Fruit fly (Drosophila melanogaster) ovary, adult (tissue): ENCODE measurements around the gene CG1529.

ENCODE experiments used
- CG17801 ChIP-seq: fragments of 200-800 bp; optimal IDR thresholded peaks from 2 replicates; lab custom pipeline; 2019; ENCODE audit warnings: missing biosample characterization, mild to moderate bottlenecking, missing genetic modification characterization, moderate library complexity; ENCODE audit not compliant: partially characterized antibody

The CG1529 gene

DNA sequence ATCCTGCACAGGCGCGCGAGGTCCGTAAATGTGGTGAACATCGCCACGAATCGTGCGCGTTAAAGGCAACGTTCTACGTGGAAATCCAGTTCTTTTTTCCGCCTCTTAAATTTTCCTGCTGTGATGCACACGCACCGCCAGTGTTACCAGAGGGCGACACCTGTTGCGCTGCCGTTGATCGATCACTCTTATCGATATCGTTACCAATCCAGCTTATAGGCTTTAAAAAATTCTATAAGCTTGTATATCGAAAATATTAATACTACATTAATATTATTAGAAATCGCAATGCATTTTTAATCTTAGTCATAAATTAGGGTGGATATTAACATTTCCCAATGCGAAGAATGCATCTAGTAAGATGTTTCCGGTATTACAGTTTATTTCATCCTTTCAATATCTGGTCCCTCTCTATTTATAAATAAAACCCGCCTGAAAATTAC is at the start of gene CG1529:
Gene CG1529 (minus strand): TSS at position 132 of the 443 bp plus-strand sequence.
- peak; percentile 39 for TF ChIP-seq CG17801 (GFP tag; lab: Kevin White, UChicago)

DNA sequence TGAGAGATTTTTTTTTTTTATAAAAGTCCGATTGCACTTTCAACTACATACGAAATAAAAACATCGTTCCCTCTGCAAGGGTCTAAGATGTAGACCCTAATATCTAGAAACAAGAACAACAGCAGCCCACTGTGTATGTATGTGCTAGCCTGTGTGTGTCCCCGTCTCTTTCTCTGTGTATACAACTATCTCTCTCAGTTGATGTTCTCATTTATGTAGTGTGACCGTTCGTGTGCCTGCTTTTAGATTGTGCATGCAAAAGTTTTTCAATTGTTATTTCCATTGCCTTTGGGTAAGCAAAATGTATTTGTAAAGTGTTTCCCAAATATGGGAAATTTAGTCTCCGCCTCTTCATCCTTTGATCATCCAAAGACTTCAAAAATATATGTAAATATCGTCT is 48.6 kb upstream of the CG1529 start:
- TF ChIP-seq CG17801 (GFP tag; lab: Kevin White, UChicago): no peak

DNA sequence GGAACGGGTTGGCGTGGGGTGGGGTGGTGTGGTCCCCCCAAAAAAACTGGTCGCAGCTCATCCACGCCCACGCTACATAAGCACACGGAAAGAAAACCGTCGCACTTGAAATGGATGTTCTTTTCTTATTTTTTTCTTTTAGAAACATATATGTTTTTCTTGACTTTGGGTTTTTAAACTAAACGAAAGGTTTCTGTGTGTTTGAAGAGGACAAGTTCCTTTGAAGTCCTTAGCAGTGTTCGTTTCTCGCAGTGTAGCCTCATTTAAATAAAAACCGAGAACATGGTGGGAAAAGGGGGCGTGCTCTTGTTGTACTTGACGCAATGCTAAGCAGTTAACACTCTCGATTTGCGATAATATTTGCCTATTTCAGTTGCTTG is 42.6 kb upstream of the CG1529 start:
- peak; percentile 67 for TF ChIP-seq CG17801 (GFP tag; lab: Kevin White, UChicago)

DNA sequence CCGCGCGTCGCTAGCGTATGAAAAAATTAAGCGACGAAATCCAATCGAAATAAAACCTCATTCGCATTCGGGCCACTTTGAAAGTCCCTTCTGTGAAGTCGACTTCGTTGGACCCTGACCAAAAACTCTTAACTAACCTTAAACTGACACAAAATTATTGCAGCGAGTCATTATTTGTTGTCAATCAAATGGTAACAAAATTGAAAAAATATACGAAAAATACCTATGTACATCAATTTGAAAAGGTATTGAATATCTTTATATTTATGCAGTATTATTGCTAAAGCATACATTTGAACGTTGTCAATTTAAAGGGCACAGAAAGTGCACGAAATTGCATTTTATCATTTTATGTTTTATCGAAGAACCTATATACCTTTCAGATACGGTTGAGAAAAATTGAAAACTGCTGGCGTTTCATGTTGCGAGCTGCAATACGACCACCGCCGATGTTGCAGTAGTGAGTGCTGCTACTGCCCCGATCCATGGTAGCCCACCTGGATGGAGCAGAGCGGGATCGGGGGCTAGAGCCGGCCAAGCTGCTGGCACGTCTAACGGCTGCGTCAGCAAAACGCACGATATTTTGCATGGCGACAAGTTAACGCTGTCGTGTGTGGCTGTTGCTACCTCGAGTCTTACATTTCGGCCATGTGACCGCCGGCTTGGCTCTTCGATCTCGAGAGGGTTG is 42.0 kb upstream of the CG1529 start:
- peak; percentile 18 for TF ChIP-seq CG17801 (GFP tag; lab: Kevin White, UChicago)

DNA sequence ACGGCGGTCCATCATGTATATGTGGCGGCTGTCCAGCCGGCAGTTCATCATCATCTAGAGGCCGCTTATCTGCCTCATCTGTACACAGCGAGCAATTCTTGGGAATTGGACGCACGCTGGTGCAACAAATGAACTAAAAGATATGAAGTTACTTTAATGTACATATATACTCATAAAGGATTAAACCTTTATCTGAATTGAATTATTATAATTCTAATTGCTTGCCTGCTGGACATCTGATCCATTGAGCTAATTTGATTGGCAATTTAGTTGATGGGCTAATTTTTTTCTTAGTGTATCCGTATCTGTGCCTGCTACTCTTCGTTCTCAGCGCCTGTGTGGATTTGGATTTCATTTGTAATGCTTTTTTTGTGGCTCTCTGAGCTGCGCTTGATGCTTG is 41.2 kb upstream of the CG1529 start:
- TF ChIP-seq CG17801 (GFP tag; lab: Kevin White, UChicago): no peak

DNA sequence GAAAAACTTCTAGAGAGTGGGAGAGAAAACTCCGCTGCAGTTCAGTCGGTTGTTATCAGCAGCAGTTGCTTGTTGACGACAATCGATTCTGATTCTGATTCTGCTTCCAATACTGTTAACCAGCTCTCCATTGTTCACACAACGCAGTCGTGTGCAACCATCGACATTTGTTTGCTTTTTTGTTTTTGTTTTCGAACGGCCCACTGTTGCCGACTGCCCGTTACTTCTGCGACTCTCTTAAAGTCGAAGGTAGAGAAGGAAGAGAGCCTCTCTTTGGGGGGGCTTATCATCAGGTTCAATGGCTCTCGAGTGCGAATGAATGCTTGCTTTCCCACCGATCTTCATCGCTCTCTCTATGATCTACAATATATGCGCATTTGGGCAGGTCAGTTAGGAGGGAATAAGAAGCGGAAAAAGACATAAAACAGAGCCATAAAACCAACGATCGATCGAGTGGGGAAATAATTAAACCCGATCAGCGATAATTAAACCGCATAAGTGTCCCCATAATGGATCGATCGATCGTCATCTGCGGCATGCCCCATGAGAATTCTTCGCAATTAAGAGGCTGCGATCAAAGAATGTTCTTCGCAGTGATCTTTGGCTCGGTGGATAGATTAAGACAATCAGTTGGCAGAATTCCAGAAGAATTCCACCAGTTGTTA is 40.1 kb upstream of the CG1529 start:
- TF ChIP-seq CG17801 (GFP tag; lab: Kevin White, UChicago): peak; percentile 78

DNA sequence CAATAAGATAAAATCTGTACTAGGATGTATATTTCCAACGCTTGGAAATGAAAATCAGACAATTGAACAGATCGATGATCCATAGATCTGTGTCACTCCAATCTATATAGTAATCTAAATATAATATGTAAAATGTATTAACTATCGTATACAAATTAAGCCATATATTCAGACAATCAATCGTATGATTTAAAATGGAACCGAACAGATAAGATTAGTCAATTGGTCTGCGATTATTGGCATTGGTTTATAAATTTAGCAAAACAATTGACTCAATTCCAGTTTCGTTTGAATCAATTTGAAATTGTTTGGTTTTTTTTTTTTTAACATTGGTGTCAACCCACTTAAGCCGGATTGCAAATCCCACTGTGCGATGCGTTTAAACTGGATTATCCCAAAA is 36.2 kb upstream of the CG1529 start:
- TF ChIP-seq CG17801 (GFP tag; lab: Kevin White, UChicago): no peak

DNA sequence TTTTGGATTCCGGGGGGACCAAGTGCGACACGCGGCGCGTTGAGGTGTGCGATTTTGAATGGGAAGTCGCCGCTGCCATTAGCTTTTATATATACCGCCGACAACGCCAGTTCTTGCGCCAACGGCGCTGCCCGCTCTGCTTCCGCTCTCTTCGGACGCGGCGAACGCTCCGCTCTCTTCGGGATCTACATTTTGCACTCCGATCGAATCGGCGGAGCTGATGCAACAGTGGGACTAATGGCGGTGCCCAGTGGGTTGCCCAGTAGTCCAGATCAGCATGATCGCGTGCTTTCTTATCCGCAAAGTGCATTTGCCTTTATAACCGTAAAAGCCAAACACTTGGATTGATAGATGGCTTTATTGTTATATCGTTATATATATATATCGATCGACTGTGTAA is 35.7 kb upstream of the CG1529 start, which contains the start of gene CG32512:
Gene CG32512 (minus strand): TSS at position 67 of the 400 bp plus-strand sequence.
- TF ChIP-seq CG17801 (GFP tag; lab: Kevin White, UChicago): no peak

DNA sequence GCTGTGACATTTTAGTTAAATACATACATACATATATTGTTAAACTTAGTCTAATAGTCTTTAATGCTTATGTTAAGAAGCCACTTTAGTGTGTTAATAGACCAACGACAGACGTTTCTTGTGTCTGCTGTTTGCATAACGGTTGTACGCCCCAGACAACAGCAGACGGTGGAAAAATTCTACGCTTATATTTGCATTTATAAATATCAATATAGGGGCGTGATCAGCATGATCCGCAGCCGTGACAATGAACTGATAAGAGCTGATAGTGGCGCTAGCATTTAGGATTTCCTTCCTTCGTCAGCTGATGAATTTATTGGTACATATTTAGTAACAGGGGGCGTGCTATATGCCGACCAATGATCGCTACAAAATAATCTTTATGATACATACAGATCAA is 34.0 kb upstream of the CG1529 start:
- no peak for TF ChIP-seq CG17801 (GFP tag; lab: Kevin White, UChicago)

DNA sequence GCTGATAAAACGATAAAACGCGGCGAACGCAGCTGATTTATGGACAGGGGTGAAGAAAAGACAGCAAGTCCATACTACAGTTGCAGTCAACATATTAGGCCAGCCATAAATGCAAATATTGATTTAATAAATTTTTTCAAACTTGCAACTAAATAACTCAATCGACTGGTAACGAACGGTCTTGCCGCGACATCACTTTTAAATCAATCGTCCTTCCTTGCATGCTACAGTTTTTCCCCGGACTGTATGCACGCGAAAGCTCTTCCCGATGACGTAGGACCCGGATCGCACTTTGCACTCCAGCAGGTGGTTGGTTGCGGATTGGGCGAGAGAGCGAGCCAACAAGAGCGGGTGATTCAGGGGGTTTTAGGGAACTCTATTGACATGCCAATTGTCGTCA is 33.2 kb upstream of the CG1529 start:
- peak; percentile 93 for TF ChIP-seq CG17801 (GFP tag; lab: Kevin White, UChicago)

DNA sequence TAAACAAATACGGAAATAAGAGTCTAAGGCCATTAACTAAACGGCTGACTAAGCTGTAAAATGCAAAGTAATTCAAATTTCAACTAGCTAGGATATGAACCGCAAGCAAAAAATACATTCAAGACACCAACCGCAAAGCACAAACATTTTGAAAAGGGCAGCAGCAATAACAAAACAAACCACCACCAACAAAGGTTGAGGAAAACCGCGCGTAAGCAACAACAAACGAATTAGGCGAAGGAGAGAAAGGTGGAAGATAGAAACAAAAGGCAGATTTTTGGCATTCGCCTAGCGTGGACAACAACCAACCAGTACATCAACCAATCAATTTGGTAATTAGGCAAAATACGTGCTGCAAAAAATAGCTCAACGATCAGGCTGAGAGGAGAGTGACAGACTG is 28.8 kb upstream of the CG1529 start:
- no peak for TF ChIP-seq CG17801 (GFP tag; lab: Kevin White, UChicago)

DNA sequence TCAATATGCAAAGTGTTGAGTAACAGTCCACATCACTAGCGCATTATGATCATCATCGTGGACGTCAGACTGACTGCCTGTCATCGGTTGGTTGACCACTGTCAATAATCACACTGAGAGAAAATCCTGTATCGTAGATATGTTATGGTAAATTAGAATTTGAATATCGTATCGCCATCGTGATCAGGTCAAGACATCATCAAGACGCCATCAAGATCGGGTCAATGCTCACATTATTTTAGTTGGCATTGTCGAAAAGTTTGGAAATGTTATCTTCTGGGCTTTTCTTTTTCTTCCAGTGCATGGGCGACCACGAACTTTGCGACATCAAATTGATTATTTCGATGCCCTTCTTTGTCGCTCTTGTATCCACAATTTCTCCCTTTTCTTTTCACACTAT is 27.2 kb upstream of the CG1529 start:
- no peak for TF ChIP-seq CG17801 (GFP tag; lab: Kevin White, UChicago)

DNA sequence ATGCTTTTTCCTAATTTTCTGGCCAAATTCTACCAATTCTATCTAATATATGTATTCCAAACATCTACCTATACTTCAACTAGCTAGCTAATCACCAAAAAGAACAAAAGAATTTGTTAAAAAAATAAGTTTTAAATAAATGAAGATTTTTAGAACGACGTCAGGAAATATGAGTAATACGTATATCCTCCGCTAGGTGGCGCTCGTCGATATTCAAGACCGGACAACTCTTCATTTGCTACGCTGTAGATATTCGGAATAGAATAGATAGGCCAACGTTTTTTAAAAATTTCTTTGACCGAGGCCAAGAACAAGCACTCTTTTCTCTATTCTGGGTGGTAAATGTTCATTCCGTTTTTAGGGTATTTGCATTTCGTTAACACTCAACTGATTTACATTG is 26.7 kb upstream of the CG1529 start:
- TF ChIP-seq CG17801 (GFP tag; lab: Kevin White, UChicago): no peak

DNA sequence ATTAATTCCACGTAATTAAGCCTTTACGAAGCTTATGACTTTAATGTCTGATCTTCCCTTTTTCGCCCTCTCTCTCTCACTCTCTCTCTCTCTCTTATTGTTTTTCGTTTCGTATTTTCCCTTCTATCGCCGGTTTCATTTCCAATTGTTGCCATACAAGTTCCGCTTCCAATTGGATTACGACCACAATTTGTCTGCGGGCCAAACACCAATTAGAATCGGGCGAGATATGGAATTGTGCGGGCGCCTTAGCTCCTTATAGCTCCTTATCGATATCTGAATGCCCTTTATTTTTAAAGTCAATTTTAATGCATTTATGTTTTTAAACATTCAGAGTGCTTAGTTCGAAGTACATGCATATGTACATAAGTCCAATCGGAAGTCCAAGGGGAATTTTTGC is 25.0 kb upstream of the CG1529 start:
- no peak for TF ChIP-seq CG17801 (GFP tag; lab: Kevin White, UChicago)

DNA sequence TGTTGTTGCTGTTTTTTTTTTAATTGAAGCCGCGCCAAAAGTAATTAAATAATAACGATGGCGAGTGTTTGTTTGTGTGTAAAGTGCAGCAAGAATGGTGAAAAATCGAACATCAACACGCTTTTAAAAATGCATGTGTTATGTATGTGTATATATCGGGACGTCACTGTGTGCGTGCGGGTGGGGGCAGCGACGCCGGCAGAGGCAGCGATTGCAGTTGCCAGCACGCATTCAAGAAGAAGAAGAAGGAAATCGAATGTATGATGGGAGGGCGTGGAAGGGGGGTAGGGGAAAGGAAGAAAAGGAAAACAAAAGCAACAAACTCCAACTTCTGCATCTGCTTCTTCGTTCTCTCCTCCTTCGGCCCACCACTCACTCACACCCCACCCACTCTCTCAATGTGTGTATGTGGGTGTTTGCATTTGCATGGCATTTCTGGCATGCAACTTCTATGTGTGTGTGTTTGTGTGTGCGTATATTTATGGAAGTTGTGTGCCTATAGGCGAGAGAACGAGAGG is 23.3 kb upstream of the CG1529 start:
- peak; percentile 25 for TF ChIP-seq CG17801 (GFP tag; lab: Kevin White, UChicago)
